Fruit fly (Drosophila melanogaster) whole organism, embryonic: ENCODE data around the gene scat.
A peak's percentile ranks its signal among the peaks of the same experiment; 100 is the strongest.

Experiments used
- Adf1 ChIP-seq: fragments of 200-800 bp; sonication (Bioruptor generic); IDR thresholded peaks from 2 replicates; pipeline ENCODE4 v1.3.6; 2022; ENCODE audit warnings: missing biosample characterization, missing genetic modification characterization
- B-H1 ChIP-seq: fragments of 200-800 bp; sonication (Bioruptor generic); IDR thresholded peaks from 3 replicates; pipeline ENCODE4 v1.3.6; 2022; ENCODE audit warnings: missing biosample characterization, missing genetic modification characterization
- BEAF-32 ChIP-seq: fragments of 200-800 bp; sonication (Bioruptor generic); optimal IDR thresholded peaks from 3 replicates; lab custom pipeline; 2017; ENCODE audit warnings: missing biosample characterization, missing genetic modification characterization, mild to moderate bottlenecking, moderate library complexity, missing genetic modification reagents
- BtbVII ChIP-seq: fragments of 200-800 bp; sonication (Bioruptor generic); optimal IDR thresholded peaks from 3 replicates; lab custom pipeline; 2017; ENCODE audit warnings: missing biosample characterization, mild to moderate bottlenecking, missing genetic modification characterization
- CG11560 ChIP-seq: fragments of 200-800 bp; sonication (Bioruptor generic); IDR thresholded peaks from 3 replicates; pipeline ENCODE4 v1.3.6; 2022; ENCODE audit warnings: missing biosample characterization, missing genetic modification characterization
- CG1233 ChIP-seq: fragments of 200-800 bp; sonication (Bioruptor generic); optimal IDR thresholded peaks from 4 replicates; lab custom pipeline; 2018; ENCODE audit warnings: missing biosample characterization, mild to moderate bottlenecking, missing genetic modification characterization
- CG13287 ChIP-seq: fragments of 200-800 bp; sonication (Bioruptor generic); IDR thresholded peaks from 2 replicates; pipeline ENCODE4 v1.3.6; 2022; ENCODE audit warnings: missing biosample characterization, missing genetic modification characterization; ENCODE audit not compliant: partially characterized antibody
- CG13624 ChIP-seq: fragments of 200-800 bp; sonication (Bioruptor generic); optimal IDR thresholded peaks from 2 replicates; lab custom pipeline; 2016; ENCODE audit warnings: missing biosample characterization, missing genetic modification characterization
- CG14667 ChIP-seq: fragments of 200-800 bp; sonication (Bioruptor generic); IDR thresholded peaks from 2 replicates; pipeline ENCODE4 v1.3.6; 2022; ENCODE audit warnings: missing biosample characterization, missing genetic modification characterization
- CG1647 ChIP-seq: fragments of 200-800 bp; sonication (Bioruptor generic); optimal IDR thresholded peaks from 3 replicates; lab custom pipeline; 2016; ENCODE audit warnings: missing biosample characterization, missing genetic modification characterization
- CG17385 ChIP-seq: fragments of 200-800 bp; sonication (Bioruptor generic); optimal IDR thresholded peaks from 3 replicates; lab custom pipeline; 2018; ENCODE audit warnings: missing biosample characterization, mild to moderate bottlenecking, missing genetic modification characterization
- CG17568 ChIP-seq: fragments of 200-800 bp; sonication (Bioruptor generic); optimal IDR thresholded peaks from 2 replicates; lab custom pipeline; 2018; ENCODE audit warnings: missing biosample characterization, mild to moderate bottlenecking, missing genetic modification characterization, moderate library complexity
- CG17829 ChIP-seq: fragments of 200-800 bp; optimal IDR thresholded peaks from 2 replicates; lab custom pipeline; 2019; ENCODE audit warnings: missing biosample characterization, mild to moderate bottlenecking, missing genetic modification characterization, moderate library complexity
- CG31224 ChIP-seq: fragments of 200-800 bp; sonication (Bioruptor generic); IDR thresholded peaks from 2 replicates; pipeline ENCODE4 v1.3.6; 2022; ENCODE audit warnings: missing biosample characterization, missing genetic modification characterization
- CG3847 ChIP-seq: fragments of 200-800 bp; sonication (Bioruptor generic); IDR thresholded peaks from 2 replicates; pipeline ENCODE4 v1.3.6; 2022; ENCODE audit warnings: missing biosample characterization, missing genetic modification characterization
- CG5245 ChIP-seq: fragments of 200-800 bp; sonication (Bioruptor generic); optimal IDR thresholded peaks from 3 replicates; lab custom pipeline; 2016; ENCODE audit warnings: missing biosample characterization, missing genetic modification characterization
- CG7556 ChIP-seq: fragments of 200-800 bp; sonication (Bioruptor generic); optimal IDR thresholded peaks from 2 replicates; lab custom pipeline; 2017; ENCODE audit warnings: missing biosample characterization, mild to moderate bottlenecking, missing genetic modification characterization
- CG7928 ChIP-seq: fragments of 200-800 bp; sonication (Bioruptor generic); optimal IDR thresholded peaks from 2 replicates; lab custom pipeline; 2017; ENCODE audit warnings: missing biosample characterization, mild to moderate bottlenecking, missing genetic modification characterization
- CG8089 ChIP-seq: fragments of 200-800 bp; sonication (Bioruptor generic); optimal IDR thresholded peaks from 3 replicates; lab custom pipeline; 2016; ENCODE audit warnings: missing biosample characterization, missing genetic modification characterization
- CG8924 ChIP-seq: fragments of 200-800 bp; optimal IDR thresholded peaks from 3 replicates; lab custom pipeline; 2019; ENCODE audit warnings: missing biosample characterization, mild to moderate bottlenecking, missing genetic modification characterization, moderate library complexity
- CG8944 ChIP-seq: fragments of 200-800 bp; sonication (Bioruptor generic); optimal IDR thresholded peaks from 3 replicates; lab custom pipeline; 2016; ENCODE audit warnings: missing biosample characterization, missing genetic modification characterization
- Deaf1 ChIP-seq: fragments of 200-800 bp; optimal IDR thresholded peaks from 3 replicates; lab custom pipeline; 2019; ENCODE audit warnings: missing biosample characterization, mild to moderate bottlenecking, missing genetic modification characterization, moderate library complexity
- Hr51 ChIP-seq, 2 experiments: fragments of 200-800 bp; sonication (Bioruptor generic); optimal IDR thresholded peaks; 2 replicates in 1 of 2; 3 replicates in 1 of 2; lab custom pipeline; 2016 to 2018; ENCODE audit warnings: missing biosample characterization in 2 of 2, missing genetic modification characterization in 2 of 2, mild to moderate bottlenecking in 1 of 2, moderate library complexity in 1 of 2
- Mrtf ChIP-seq: fragments of 200-800 bp; sonication (Bioruptor generic); IDR thresholded peaks from 3 replicates; pipeline ENCODE4 v1.3.6; 2022; ENCODE audit warnings: missing biosample characterization, missing genetic modification characterization
- Rfx ChIP-seq: fragments of 200-800 bp; sonication (Bioruptor generic); IDR thresholded peaks from 2 replicates; pipeline ENCODE4 v1.3.6; 2022; ENCODE audit warnings: missing biosample characterization, missing genetic modification characterization
- Sox102F ChIP-seq: fragments of 200-800 bp; sonication (Bioruptor generic); optimal IDR thresholded peaks from 2 replicates; lab custom pipeline; 2018; ENCODE audit warnings: missing biosample characterization, mild to moderate bottlenecking, missing genetic modification characterization, moderate library complexity
- Ssrp ChIP-seq: fragments of 200-800 bp; sonication (Bioruptor generic); optimal IDR thresholded peaks from 2 replicates; lab custom pipeline; 2018; ENCODE audit warnings: missing biosample characterization, mild to moderate bottlenecking, missing genetic modification characterization, moderate library complexity
- Taf1 ChIP-seq: fragments of 200-800 bp; sonication (Bioruptor generic); IDR thresholded peaks from 2 replicates; pipeline ENCODE4 v1.3.6; 2022; ENCODE audit warnings: missing biosample characterization, missing genetic modification characterization
- Vsx1 ChIP-seq: fragments of 200-800 bp; sonication (Bioruptor generic); optimal IDR thresholded peaks from 2 replicates; lab custom pipeline; 2017; ENCODE audit warnings: missing biosample characterization, mild to moderate bottlenecking, missing genetic modification characterization, missing genetic modification reagents
- ac ChIP-seq: fragments of 200-800 bp; sonication (Bioruptor generic); optimal IDR thresholded peaks from 3 replicates; lab custom pipeline; 2017; ENCODE audit warnings: missing biosample characterization, mild to moderate bottlenecking, missing genetic modification characterization
- crol ChIP-seq: fragments of 200-800 bp; sonication (Bioruptor generic); IDR thresholded peaks from 2 replicates; pipeline ENCODE4 v1.3.6; 2022; ENCODE audit warnings: missing biosample characterization, missing genetic modification characterization
- danr ChIP-seq: fragments of 200-800 bp; sonication (Bioruptor generic); IDR thresholded peaks from 2 replicates; pipeline ENCODE4 v1.3.6; 2022; ENCODE audit warnings: missing biosample characterization, missing genetic modification characterization
- dmrt99B ChIP-seq: fragments of 200-800 bp; sonication (Bioruptor generic); optimal IDR thresholded peaks from 2 replicates; lab custom pipeline; 2018; ENCODE audit warnings: missing biosample characterization, mild to moderate bottlenecking, missing genetic modification characterization, moderate library complexity
- emc ChIP-seq: fragments of 200-800 bp; sonication (Bioruptor generic); optimal IDR thresholded peaks from 2 replicates; lab custom pipeline; 2016; ENCODE audit warnings: missing biosample characterization, missing genetic modification characterization
- esg ChIP-seq: fragments of 200-800 bp; sonication (Bioruptor generic); conservative IDR thresholded peaks from 2 replicates; pipeline ENCODE4 v1.3.6; 2022; ENCODE audit warnings: missing biosample characterization, missing genetic modification characterization
- fu2 ChIP-seq: fragments of 200-800 bp; sonication (Bioruptor generic); optimal IDR thresholded peaks from 2 replicates; lab custom pipeline; 2016; ENCODE audit warnings: missing biosample characterization, missing genetic modification characterization
- grau ChIP-seq: fragments of 200-800 bp; optimal IDR thresholded peaks from 3 replicates; lab custom pipeline; 2019; ENCODE audit warnings: missing biosample characterization, mild to moderate bottlenecking, missing genetic modification characterization, moderate library complexity
- gt ChIP-seq: fragments of 200-800 bp; sonication (Bioruptor generic); IDR thresholded peaks from 2 replicates; pipeline ENCODE4 v1.3.6; 2022; ENCODE audit warnings: missing biosample characterization, missing genetic modification characterization
- her ChIP-seq: fragments of 200-800 bp; sonication (Bioruptor generic); optimal IDR thresholded peaks from 2 replicates; lab custom pipeline; 2016; ENCODE audit warnings: missing biosample characterization, missing genetic modification characterization
- lab ChIP-seq: fragments of 200-800 bp; sonication (Bioruptor generic); optimal IDR thresholded peaks from 3 replicates; lab custom pipeline; 2017; ENCODE audit warnings: missing biosample characterization, missing genetic modification characterization, mild to moderate bottlenecking, moderate library complexity, missing genetic modification reagents
- lbe ChIP-seq: fragments of 200-800 bp; sonication (Bioruptor generic); optimal IDR thresholded peaks from 2 replicates; lab custom pipeline; 2016; ENCODE audit warnings: missing biosample characterization, mild to moderate bottlenecking, missing genetic modification characterization
- lilli ChIP-seq: fragments of 200-800 bp; sonication (Bioruptor generic); optimal IDR thresholded peaks from 3 replicates; lab custom pipeline; 2016; ENCODE audit warnings: missing biosample characterization, missing genetic modification characterization
- org-1 ChIP-seq: fragments of 200-800 bp; sonication (Bioruptor generic); optimal IDR thresholded peaks from 2 replicates; lab custom pipeline; 2017; ENCODE audit warnings: missing biosample characterization, missing genetic modification characterization
- seq ChIP-seq: fragments of 200-800 bp; sonication (Bioruptor generic); IDR thresholded peaks from 2 replicates; pipeline ENCODE4 v1.3.6; 2022; ENCODE audit warnings: missing biosample characterization, missing genetic modification characterization
- ttk ChIP-seq: fragments of 200-800 bp; sonication (Bioruptor generic); IDR thresholded peaks from 2 replicates; pipeline ENCODE4 v2.1.2; 2022; ENCODE audit warnings: missing biosample characterization, missing genetic modification characterization
- tx ChIP-seq: fragments of 200-800 bp; sonication (Bioruptor generic); optimal IDR thresholded peaks from 2 replicates; lab custom pipeline; 2016; ENCODE audit warnings: missing biosample characterization, missing genetic modification characterization
- unpg ChIP-seq: fragments of 200-800 bp; sonication (Bioruptor generic); optimal IDR thresholded peaks from 3 replicates; lab custom pipeline; 2018; ENCODE audit warnings: missing biosample characterization, mild to moderate bottlenecking, missing genetic modification characterization, moderate library complexity
- wdn ChIP-seq: fragments of 200-800 bp; sonication (Bioruptor generic); IDR thresholded peaks from 2 replicates; pipeline ENCODE4 v1.3.6; 2022; ENCODE audit warnings: missing biosample characterization, missing genetic modification characterization
- z ChIP-seq: fragments of 200-800 bp; sonication (Bioruptor generic); IDR thresholded peaks from 3 replicates; pipeline ENCODE4 v1.3.6; 2022; ENCODE audit warnings: missing biosample characterization, missing genetic modification characterization
- zen2 ChIP-seq: fragments of 200-800 bp; sonication (Bioruptor generic); IDR thresholded peaks from 3 replicates; pipeline ENCODE4 v1.3.6; 2022; ENCODE audit warnings: missing biosample characterization, missing genetic modification characterization; ENCODE audit not compliant: partially characterized antibody

scat gene

dm6 chr2L:9388013-9388605 is 43.1 kb upstream of the scat start (continued):
- TF ChIP-seq gt (GFP tag; lab: Robert Waterston, UW) (no peak), CG1647 (peak; percentile 53), her (GFP tag; lab: Kevin White, UChicago) (peak; percentile 85), CG17829 (tag; lab: Kevin White, UChicago) (peak; percentile 6), danr (GFP tag; lab: Robert Waterston, UW) (peak; percentile 52; the same call in 1 of the 2 replicates), CG13287 (GFP tag; lab: Robert Waterston, UW) (no peak), z (no peak), CG14667 (GFP tag; lab: Robert Waterston, UW) (peak; percentile 48; the same call in 1 of the 2 replicates), Rfx (GFP tag; lab: Robert Waterston, UW) (peak; percentile 94), emc (GFP tag; lab: Kevin White, UChicago) (peak; percentile 85), CG8944 (GFP tag; lab: Kevin White, UChicago) (peak; percentile 61), BEAF-32 (no peak), Hr51 (GFP tag; optimal IDR thresholded peaks at IDR 0.05; lab: Kevin White, UChicago) (peak; percentile 53 to 58), CG31224 (GFP tag; lab: Robert Waterston, UW) (peak; percentile 51; the same call in 1 of the 2 replicates), seq (GFP tag; lab: Robert Waterston, UW) (peak; percentile 47; the same call in 1 of the 2 replicates), BtbVII (GFP tag; lab: Kevin White, UChicago) (peak; percentile 55), Deaf1 (tag; lab: Kevin White, UChicago) (peak; percentile 10), Ssrp (tag; lab: Kevin White, UChicago) (no peak), Mrtf (GFP tag; lab: Robert Waterston, UW) (peak; percentile 59; the same call in 1 of the 3 replicates), CG1233 (GFP tag; lab: Kevin White, UChicago) (peak; percentile 40), crol (no peak), CG11560 (tag; lab: Robert Waterston, UW) (0 out of 3 replicates have a peak, but pooled peaks have one; percentile 20), CG3847 (GFP tag; lab: Robert Waterston, UW) (peak; percentile 75), CG17568 (GFP tag; lab: Kevin White, UChicago) (peak; percentile 24), lbe (GFP tag; lab: Kevin White, UChicago) (peak; percentile 63), CG8089 (no peak), B-H1 (GFP tag; lab: Robert Waterston, UW) (peak; percentile 45; the same call in 1 of the 3 replicates), CG17385 (peak; percentile 25), CG13624 (GFP tag; lab: Kevin White, UChicago) (peak; percentile 82), CG7556 (GFP tag; lab: Kevin White, UChicago) (peak; percentile 37), CG7928 (GFP tag; lab: Kevin White, UChicago) (no peak), tx (peak; percentile 74), Taf1 (peak; percentile 38; the same call in 1 of the 2 replicates), Adf1 (GFP tag; lab: Robert Waterston, UW) (peak; percentile 19), zen2 (no peak), Vsx1 (no peak), esg (peak; percentile 60; the same call in 1 of the 2 replicates), Sox102F (peak; percentile 55), lab (GFP tag; lab: Kevin White, UChicago) (peak; percentile 85), ac (GFP tag; lab: Kevin White, UChicago) (no peak), ttk (GFP tag; lab: Robert Waterston, UW) (0 out of 2 replicates have a peak, but pooled peaks have one; percentile 16), fu2 (peak; percentile 84), dmrt99B (peak; percentile 66), org-1 (GFP tag; lab: Kevin White, UChicago) (peak; percentile 68), grau (peak; percentile 72), unpg (GFP tag; lab: Kevin White, UChicago) (peak; percentile 76), CG8924 (tag; lab: Kevin White, UChicago) (peak; percentile 51), wdn (GFP tag; lab: Robert Waterston, UW) (peak; percentile 69), CG5245 (GFP tag; lab: Kevin White, UChicago) (peak; percentile 15), lilli (GFP tag; lab: Kevin White, UChicago) (peak; percentile 88)
